Fruit fly (Drosophila melanogaster) whole organism, embryonic: Measurements from ENCODE around the gene CG31122.

ENCODE experiments used
- CG11247 ChIP-seq: fragments of 200-800 bp; sonication (Bioruptor generic); IDR thresholded peaks from 2 replicates; pipeline ENCODE4 v1.3.6; 2022; ENCODE audit warnings: missing biosample characterization, missing genetic modification characterization
- CG11456 ChIP-seq: fragments of 200-800 bp; sonication (Bioruptor generic); IDR thresholded peaks from 3 replicates; pipeline ENCODE4 v1.3.6; 2022; ENCODE audit warnings: missing biosample characterization, missing genetic modification characterization
- CG12769 ChIP-seq: fragments of 200-800 bp; sonication (Bioruptor generic); optimal IDR thresholded peaks from 2 replicates; lab custom pipeline; 2019; ENCODE audit warnings: missing biosample characterization, mild to moderate bottlenecking, missing genetic modification characterization, moderate library complexity
- CG15696 ChIP-seq: fragments of 200-800 bp; sonication (Bioruptor generic); optimal IDR thresholded peaks from 2 replicates; lab custom pipeline; 2019; ENCODE audit warnings: missing biosample characterization, mild to moderate bottlenecking, missing genetic modification characterization, moderate library complexity
- CG17612 ChIP-seq: fragments of 200-800 bp; sonication (Bioruptor generic); IDR thresholded peaks from 2 replicates; pipeline ENCODE4 v1.3.6; 2022; ENCODE audit warnings: missing biosample characterization, missing genetic modification characterization
- CG33557 ChIP-seq: fragments of 200-800 bp; sonication (Bioruptor generic); optimal IDR thresholded peaks from 2 replicates; lab custom pipeline; 2019; ENCODE audit warnings: missing biosample characterization, mild to moderate bottlenecking, missing genetic modification characterization, moderate library complexity
- CG34422 ChIP-seq: fragments of 200-800 bp; sonication (Bioruptor generic); IDR thresholded peaks from 3 replicates; pipeline ENCODE4 v1.3.6; 2022; ENCODE audit warnings: missing biosample characterization, missing genetic modification characterization
- CG5953 ChIP-seq: fragments of 200-800 bp; sonication (Bioruptor generic); IDR thresholded peaks from 2 replicates; pipeline ENCODE4 v1.3.6; 2022; ENCODE audit warnings: missing biosample characterization, missing genetic modification characterization
- CG7963 ChIP-seq: fragments of 200-800 bp; sonication (Bioruptor generic); IDR thresholded peaks from 3 replicates; pipeline ENCODE4 v1.3.6; 2022; ENCODE audit warnings: missing biosample characterization, missing genetic modification characterization; ENCODE audit not compliant: partially characterized antibody
- CG7987 ChIP-seq: fragments of 200-800 bp; sonication (Bioruptor generic); optimal IDR thresholded peaks from 2 replicates; lab custom pipeline; 2018; ENCODE audit warnings: missing biosample characterization, mild to moderate bottlenecking, missing genetic modification characterization, moderate library complexity
- CG9797 ChIP-seq: fragments of 200-800 bp; sonication (Bioruptor generic); optimal IDR thresholded peaks from 3 replicates; lab custom pipeline; 2018; ENCODE audit warnings: missing biosample characterization, mild to moderate bottlenecking, missing genetic modification characterization
- D19A ChIP-seq: fragments of 200-800 bp; optimal IDR thresholded peaks from 3 replicates; lab custom pipeline; 2019; ENCODE audit warnings: missing biosample characterization, mild to moderate bottlenecking, missing genetic modification characterization, moderate library complexity
- Doc3 ChIP-seq: fragments of 200-800 bp; sonication (Bioruptor generic); IDR thresholded peaks from 3 replicates; pipeline ENCODE4 v1.3.6; 2022; ENCODE audit warnings: missing biosample characterization, missing genetic modification characterization; ENCODE audit not compliant: partially characterized antibody
- Eip74EF ChIP-seq, 2 experiments: fragments of 200-800 bp in 1 of 2; fragments of >200 bp in 1 of 2; sonication (Bioruptor generic) in 1 of 2; optimal IDR thresholded peaks; 2 replicates each; lab custom pipeline; 2017 to 2019; ENCODE audit warnings: missing biosample characterization in 2 of 2, missing genetic modification characterization in 2 of 2, mild to moderate bottlenecking in 1 of 2, moderate library complexity in 1 of 2
- Fer1 ChIP-seq: fragments of 200-800 bp; sonication (Bioruptor generic); optimal IDR thresholded peaks from 2 replicates; lab custom pipeline; 2017; ENCODE audit warnings: missing biosample characterization, mild to moderate bottlenecking, missing genetic modification characterization
- Fer3 ChIP-seq: fragments of 200-800 bp; sonication (Bioruptor generic); optimal IDR thresholded peaks from 2 replicates; lab custom pipeline; 2018; ENCODE audit warnings: missing biosample characterization, mild to moderate bottlenecking, missing genetic modification characterization, moderate library complexity
- Gsc ChIP-seq: fragments of 200-800 bp; sonication (Bioruptor generic); IDR thresholded peaks from 2 replicates; pipeline ENCODE4 v1.3.6; 2022; ENCODE audit warnings: missing biosample characterization, missing genetic modification characterization
- Kr ChIP-seq: fragments of 200-800 bp; sonication (Bioruptor generic); optimal IDR thresholded peaks from 2 replicates; lab custom pipeline; 2017; ENCODE audit warnings: missing biosample characterization, mild to moderate bottlenecking, missing genetic modification characterization
- MESR4 ChIP-seq: fragments of 200-800 bp; sonication (Bioruptor generic); optimal IDR thresholded peaks from 2 replicates; lab custom pipeline; 2018; ENCODE audit warnings: missing biosample characterization, mild to moderate bottlenecking, missing genetic modification characterization, moderate library complexity
- Med ChIP-seq: fragments of 200-800 bp; sonication (Bioruptor generic); peaks from one replicate; lab custom pipeline; 2016; ENCODE audit warnings: missing biosample characterization, missing genetic modification characterization, mild to moderate bottlenecking, inconsistent platforms, moderate library complexity
- NK7.1 ChIP-seq: fragments of 200-800 bp; sonication (Bioruptor generic); optimal IDR thresholded peaks from 3 replicates; lab custom pipeline; 2016; ENCODE audit warnings: missing biosample characterization, missing genetic modification characterization
- NfI ChIP-seq: fragments of 200-800 bp; sonication (Bioruptor generic); optimal IDR thresholded peaks from 3 replicates; lab custom pipeline; 2018; ENCODE audit warnings: missing biosample characterization, mild to moderate bottlenecking, missing genetic modification characterization, moderate library complexity
- Pdp1 ChIP-seq, 2 experiments: fragments of 200-800 bp; sonication (Bioruptor generic); optimal IDR thresholded peaks; 3 replicates each; lab custom pipeline; 2016; ENCODE audit warnings: missing biosample characterization in 2 of 2, missing genetic modification characterization in 2 of 2, mild to moderate bottlenecking in 1 of 2, moderate library complexity in 1 of 2
- Ravus ChIP-seq: fragments of 200-800 bp; sonication (Bioruptor generic); IDR thresholded peaks from 2 replicates; pipeline ENCODE4 v1.3.6; 2022; ENCODE audit warnings: missing biosample characterization, missing genetic modification characterization
- Rfx ChIP-seq: fragments of 200-800 bp; sonication (Bioruptor generic); IDR thresholded peaks from 2 replicates; pipeline ENCODE4 v1.3.6; 2022; ENCODE audit warnings: missing biosample characterization, missing genetic modification characterization
- Spps ChIP-seq: fragments of 200-800 bp; sonication (Bioruptor generic); optimal IDR thresholded peaks from 2 replicates; lab custom pipeline; 2018; ENCODE audit warnings: missing biosample characterization, mild to moderate bottlenecking, missing genetic modification characterization
- ara ChIP-seq: fragments of 200-800 bp; sonication (Bioruptor generic); IDR thresholded peaks from 2 replicates; pipeline ENCODE4 v1.3.6; 2022; ENCODE audit warnings: missing biosample characterization, missing genetic modification characterization
- crol ChIP-seq: fragments of 200-800 bp; sonication (Bioruptor generic); IDR thresholded peaks from 2 replicates; pipeline ENCODE4 v1.3.6; 2022; ENCODE audit warnings: missing biosample characterization, missing genetic modification characterization
- fd102C ChIP-seq: fragments of 200-800 bp; sonication (Bioruptor generic); optimal IDR thresholded peaks from 2 replicates; lab custom pipeline; 2018; ENCODE audit warnings: missing biosample characterization, mild to moderate bottlenecking, missing genetic modification characterization, moderate library complexity
- ftz-f1 ChIP-seq: fragments of 200-800 bp; sonication (Bioruptor generic); optimal IDR thresholded peaks from 2 replicates; lab custom pipeline; 2016; ENCODE audit warnings: missing biosample characterization, missing genetic modification characterization
- gt ChIP-seq: fragments of 200-800 bp; sonication (Bioruptor generic); IDR thresholded peaks from 2 replicates; pipeline ENCODE4 v1.3.6; 2022; ENCODE audit warnings: missing biosample characterization, missing genetic modification characterization
- ind ChIP-seq: fragments of 200-800 bp; sonication (Bioruptor generic); optimal IDR thresholded peaks from 3 replicates; lab custom pipeline; 2016; ENCODE audit warnings: missing biosample characterization, missing genetic modification characterization
- lmd ChIP-seq: fragments of 200-800 bp; sonication (Bioruptor generic); IDR thresholded peaks from 2 replicates; pipeline ENCODE4 v1.3.6; 2022; ENCODE audit warnings: missing biosample characterization, missing genetic modification characterization
- psq ChIP-seq: fragments of 200-800 bp; sonication (Bioruptor generic); optimal IDR thresholded peaks from 2 replicates; lab custom pipeline; 2017; ENCODE audit warnings: missing biosample characterization, missing genetic modification characterization
- so ChIP-seq: fragments of 200-800 bp; sonication (Bioruptor generic); IDR thresholded peaks from 3 replicates; pipeline ENCODE4 v1.3.6; 2022; ENCODE audit warnings: missing biosample characterization, missing genetic modification characterization
- trem ChIP-seq: fragments of 200-800 bp; optimal IDR thresholded peaks from 3 replicates; lab custom pipeline; 2019; ENCODE audit warnings: missing biosample characterization, mild to moderate bottlenecking, missing genetic modification characterization, moderate library complexity
- zen ChIP-seq: fragments of 200-800 bp; sonication (Bioruptor generic); optimal IDR thresholded peaks from 3 replicates; lab custom pipeline; 2018; ENCODE audit warnings: missing biosample characterization, mild to moderate bottlenecking, missing genetic modification characterization, moderate library complexity
- zfh1 ChIP-seq: fragments of 200-800 bp; sonication (Bioruptor generic); IDR thresholded peaks from 3 replicates; pipeline ENCODE4 v1.3.6; 2022; ENCODE audit warnings: missing biosample characterization, missing genetic modification characterization

The CG31122 gene

dm6 chr3R:18396801-18397604 is 15.7 kb downstream of the CG31122 start, which contains the start of gene Vti1b (continued):
- TF ChIP-seq NfI (peak; percentile 95), Doc3 (no peak; the same call in 2 of the 3 replicates), Ravus (GFP tag; lab: Robert Waterston, UW) (peak; percentile 82), Fer3 (tag; lab: Kevin White, UChicago) (peak; percentile 93), D19A (tag; lab: Kevin White, UChicago) (peak; percentile 91), MESR4 (GFP tag; lab: Kevin White, UChicago) (peak; percentile 24), zfh1 (GFP tag; lab: Robert Waterston, UW) (peak; percentile 92), fd102C (peak; percentile 57), Rfx (peak; percentile 92), so (GFP tag; lab: Robert Waterston, UW) (peak; percentile 93), Eip74EF (GFP tag; optimal IDR thresholded peaks at IDR 0.05; lab: Kevin White, UChicago) (peak in 1 of 2 experiments; percentile 92), Spps (tag; lab: Kevin White, UChicago) (peak; percentile 88), ind (peak; percentile 96), lmd (GFP tag; lab: Robert Waterston, UW) (peak; percentile 94), CG9797 (peak; percentile 43), ftz-f1 (peak; percentile 93), CG17612 (GFP tag; lab: Robert Waterston, UW) (peak; percentile 86), CG33557 (peak; percentile 75), psq (GFP tag; lab: Kevin White, UChicago) (peak; percentile 57), CG7963 (GFP tag; lab: Robert Waterston, UW) (no peak), NK7.1 (GFP tag; lab: Kevin White, UChicago) (peak; percentile 83), Kr (GFP tag; lab: Kevin White, UChicago) (peak; percentile 54), gt (GFP tag; lab: Robert Waterston, UW) (peak; percentile 82), Gsc (GFP tag; lab: Robert Waterston, UW) (peak; percentile 82)

- TF ChIP-seq CG5953 (GFP tag; lab: Robert Waterston, UW) (no peak), Med (GFP tag; lab: Kevin White, UChicago) (peak; percentile 38)
- TF ChIP-seq, all 482 proteins: peak for 1
Observed at dm6 chr3R:18395694-18396093, 17.0 kb downstream of the CG31122 start.

dm6 chr3R:18394876-18395275 is 17.8 kb downstream of the CG31122 start:
- TF ChIP-seq CG34422 (GFP tag; lab: Robert Waterston, UW) (no peak), CG12769 (tag; lab: Kevin White, UChicago) (peak; percentile 91), CG15696 (tag; lab: Kevin White, UChicago) (no peak), CG11247 (no peak), trem (tag; lab: Kevin White, UChicago) (no peak), CG7987 (GFP tag; lab: Kevin White, UChicago) (no peak), zen (tag; lab: Kevin White, UChicago) (no peak), crol (peak; percentile 39; the same call in 1 of the 2 replicates), ara (GFP tag; lab: Robert Waterston, UW) (no peak), Pdp1 (GFP tag; optimal IDR thresholded peaks at IDR 0.05; lab: Kevin White, UChicago) (peak in 1 of 2 experiments; percentile 20), Fer1 (no peak), CG11456 (0 out of 3 replicates have a peak, but pooled peaks have one; percentile 43)
